Worm (Caenorhabditis elegans) whole organism, young adult: ENCODE measurements around the gene rab-39.

Experiments used
- T07F8.4 ChIP-seq: sonication (generic microtip); optimal IDR thresholded peaks from 2 replicates; lab custom pipeline; 2016; ENCODE audit warnings: mild to moderate bottlenecking, missing genetic modification characterization, moderate library complexity, missing compliant biosample characterization
- ama-1 ChIP-seq, 3 experiments: fragments of 150-350 bp in 1 of 3; sonication (generic microtip) in 2 of 3; optimal IDR thresholded peaks; 2 replicates each; lab custom pipeline; 2014 to 2018; ENCODE audit warnings: missing biosample characterization in 2 of 3, missing genetic modification characterization in 2 of 3, missing genetic modification reagents in 2 of 3
- aptf-3 ChIP-seq: fragments of 200-800 bp; sonication (Bioruptor generic); IDR thresholded peaks from 2 replicates; pipeline ENCODE4 v1.3.6; 2022; ENCODE audit warnings: missing genetic modification characterization, missing compliant biosample characterization
- hrde-1 ChIP-seq: sonication (generic microtip); optimal IDR thresholded peaks from 2 replicates; lab custom pipeline; 2016; ENCODE audit warnings: missing genetic modification characterization, mild to moderate bottlenecking, missing compliant biosample characterization, moderate library complexity, missing genotype, missing genetic modification reagents, borderline replicate concordance
- ztf-28 ChIP-seq: fragments of 200-800 bp; sonication (Bioruptor generic); IDR thresholded peaks from 2 replicates; pipeline ENCODE4 v1.3.6; 2022; ENCODE audit warnings: missing genetic modification reagents, missing genetic modification characterization, missing compliant biosample characterization

ce11 chrII:9285171-9286025, 37.3 kb downstream of the rab-39 start, which contains the start of gene mtrr-1:
- TF ChIP-seq aptf-3 (GFP tag; lab: Robert Waterston, UW) (no peak), ztf-28 (GFP tag; lab: Robert Waterston, UW) (no peak), hrde-1 (tag; lab: Kevin White, UChicago) (no peak), ama-1 (optimal IDR thresholded peaks at IDR 0.05; lab: Kevin White, UChicago) (peak; percentile 90), ama-1 (GFP tag; optimal IDR thresholded peaks at IDR 0.05; lab: Kevin White, UChicago) (peak in 1 of 2 experiments; percentile 21), T07F8.4 (tag; lab: Kevin White, UChicago) (no peak)
